Worm (Caenorhabditis elegans) whole organism, young adult: ENCODE data around the gene ndc-80.

ENCODE experiments used
- C17E4.6 ChIP-seq: fragments of 200-800 bp; sonication (Bioruptor generic); IDR thresholded peaks from 2 replicates; pipeline ENCODE4 v1.3.6; 2022; ENCODE audit warnings: missing genetic modification reagents, missing genetic modification characterization, missing compliant biosample characterization
- D2030.7 ChIP-seq: fragments of 200-800 bp; sonication (Bioruptor generic); IDR thresholded peaks from 2 replicates; pipeline ENCODE4 v1.3.6; 2022; ENCODE audit warnings: missing genetic modification reagents, missing genetic modification characterization, missing compliant biosample characterization
- F10E7.11 ChIP-seq: sonication (generic microtip); optimal IDR thresholded peaks from 2 replicates; lab custom pipeline; 2017; ENCODE audit warnings: mild to moderate bottlenecking, missing genetic modification characterization, moderate library complexity, missing compliant biosample characterization
- F22D6.2 ChIP-seq: sonication (generic microtip); optimal IDR thresholded peaks from 2 replicates; lab custom pipeline; 2016; ENCODE audit warnings: mild to moderate bottlenecking, missing genetic modification characterization, missing compliant biosample characterization
- F33H1.4 ChIP-seq: fragments of 200-800 bp; sonication (Bioruptor generic); IDR thresholded peaks from 2 replicates; pipeline ENCODE4 v1.3.6; 2022; ENCODE audit warnings: missing genetic modification reagents, missing genetic modification characterization, missing compliant biosample characterization
- Y53G8AR.9 ChIP-seq: fragments of 200-800 bp; sonication (Bioruptor generic); conservative IDR thresholded peaks from 2 replicates; pipeline ENCODE4 v1.3.6; 2022; ENCODE audit warnings: missing genetic modification reagents, missing genetic modification characterization, missing compliant biosample characterization
- Y67H2A.10 ChIP-seq: fragments of 200-800 bp; sonication (Bioruptor generic); conservative IDR thresholded peaks from 2 replicates; pipeline ENCODE4 v1.3.6; 2022; ENCODE audit warnings: missing genetic modification reagents, missing genetic modification characterization, missing compliant biosample characterization
- attf-3 ChIP-seq: fragments of 200-800 bp; sonication (Bioruptor generic); conservative IDR thresholded peaks from 2 replicates; pipeline ENCODE4 v1.3.6; 2022; ENCODE audit warnings: missing genetic modification reagents, missing genetic modification characterization, missing compliant biosample characterization
- attf-6 ChIP-seq: fragments of 200-800 bp; sonication (Bioruptor generic); IDR thresholded peaks from 2 replicates; pipeline ENCODE4 v1.3.6; 2022; ENCODE audit warnings: missing genetic modification reagents, missing genetic modification characterization, missing compliant biosample characterization
- ceh-27 ChIP-seq: fragments of 200-800 bp; sonication (Bioruptor generic); optimal IDR thresholded peaks from 2 replicates; lab custom pipeline; 2018; ENCODE audit warnings: mild to moderate bottlenecking, missing genetic modification characterization, moderate library complexity, missing compliant biosample characterization
- ceh-40 ChIP-seq: fragments of 200-800 bp; sonication (Bioruptor generic); IDR thresholded peaks from 2 replicates; pipeline ENCODE4 v1.3.6; 2022; ENCODE audit warnings: missing genetic modification characterization, missing compliant biosample characterization
- ceh-91 ChIP-seq: fragments of 200-800 bp; sonication (Bioruptor generic); IDR thresholded peaks from 2 replicates; pipeline ENCODE4 v1.3.6; 2022; ENCODE audit warnings: missing genetic modification reagents, missing genetic modification characterization, missing compliant biosample characterization
- egl-44 ChIP-seq: fragments of 200-800 bp; sonication (Bioruptor generic); IDR thresholded peaks from 2 replicates; pipeline ENCODE4 v1.3.6; 2022; ENCODE audit warnings: missing genetic modification reagents, missing genetic modification characterization, missing compliant biosample characterization
- egrh-3 ChIP-seq: fragments of 200-800 bp; sonication (Bioruptor generic); IDR thresholded peaks from 2 replicates; pipeline ENCODE4 v1.3.6; 2022; ENCODE audit warnings: missing genetic modification reagents, missing genetic modification characterization, missing compliant biosample characterization
- fkh-3 ChIP-seq: sonication (generic microtip); optimal IDR thresholded peaks from 2 replicates; lab custom pipeline; 2016; ENCODE audit warnings: mild to moderate bottlenecking, missing genetic modification characterization, missing compliant biosample characterization
- hlh-26 ChIP-seq: fragments of 200-800 bp; sonication (Bioruptor generic); conservative IDR thresholded peaks from 2 replicates; pipeline ENCODE4 v1.3.6; 2022; ENCODE audit warnings: missing genetic modification reagents, missing genetic modification characterization, missing compliant biosample characterization
- hmg-20 ChIP-seq: fragments of 200-800 bp; sonication (Bioruptor generic); IDR thresholded peaks from 2 replicates; pipeline ENCODE4 v1.3.6; 2022; ENCODE audit warnings: missing genetic modification reagents, missing genetic modification characterization, missing compliant biosample characterization
- hrde-1 ChIP-seq: sonication (generic microtip); optimal IDR thresholded peaks from 2 replicates; lab custom pipeline; 2016; ENCODE audit warnings: missing genetic modification characterization, mild to moderate bottlenecking, missing compliant biosample characterization, moderate library complexity, missing genotype, missing genetic modification reagents, borderline replicate concordance
- lag-1 ChIP-seq: fragments of 200-800 bp; sonication (Bioruptor generic); IDR thresholded peaks from 2 replicates; pipeline ENCODE4 v1.3.6; 2022; ENCODE audit warnings: missing genetic modification reagents, missing genetic modification characterization, missing compliant biosample characterization
- lin-35 ChIP-seq, 3 experiments: fragments of 150-350 bp in 2 of 3; sonication (generic microtip) in 1 of 3; optimal IDR thresholded peaks; 2 replicates each; lab custom pipeline; 2014 to 2018; ENCODE audit warnings: missing biosample characterization in 3 of 3, missing genetic modification characterization in 3 of 3, missing genetic modification reagents in 3 of 3
- lin-40 ChIP-seq: sonication (generic microtip); optimal IDR thresholded peaks from 2 replicates; lab custom pipeline; 2016; ENCODE audit warnings: missing genetic modification characterization, mild to moderate bottlenecking, missing compliant biosample characterization, missing genotype, missing genetic modification reagents
- lsy-27 ChIP-seq: sonication (generic microtip); optimal IDR thresholded peaks from 2 replicates; lab custom pipeline; 2017; ENCODE audit warnings: missing genetic modification characterization, mild to moderate bottlenecking, missing compliant biosample characterization, antibody characterized with exemption, missing genotype, borderline replicate concordance; ENCODE audit not compliant: insufficient read depth
- mel-28 ChIP-seq: sonication (generic microtip); optimal IDR thresholded peaks from 2 replicates; lab custom pipeline; 2016; ENCODE audit warnings: borderline replicate concordance, mild to moderate bottlenecking, missing genetic modification characterization, missing compliant biosample characterization
- rec-8 ChIP-seq, 2 experiments: sonication (generic microtip); optimal IDR thresholded peaks; 2 replicates each; lab custom pipeline; 2016; ENCODE audit warnings: mild to moderate bottlenecking in 2 of 2, missing genetic modification characterization in 2 of 2, missing genetic modification reagents in 2 of 2, missing genotype in 2 of 2, missing biosample characterization in 1 of 2, missing compliant biosample characterization in 1 of 2, moderate library complexity in 1 of 2
- rpc-1 ChIP-seq, 2 experiments: fragments of 150-350 bp in 1 of 2; sonication (generic microtip) in 1 of 2; optimal IDR thresholded peaks; 2 replicates each; lab custom pipeline; 2014 to 2018; ENCODE audit warnings: missing biosample characterization in 1 of 2, missing genetic modification characterization in 1 of 2, missing genetic modification reagents in 1 of 2, missing genotype in 1 of 2
- snpc-1.1 ChIP-seq: sonication (generic microtip); optimal IDR thresholded peaks from 2 replicates; lab custom pipeline; 2017; ENCODE audit warnings: missing genetic modification characterization, mild to moderate bottlenecking, missing compliant biosample characterization, antibody characterized with exemption, moderate library complexity, missing genotype, missing genetic modification reagents; ENCODE audit not compliant: insufficient read depth
- snpc-1.3 ChIP-seq: sonication (generic microtip); optimal IDR thresholded peaks from 2 replicates; lab custom pipeline; 2017; ENCODE audit warnings: missing genetic modification characterization, mild to moderate bottlenecking, missing compliant biosample characterization, antibody characterized with exemption, moderate library complexity, missing genotype, missing genetic modification reagents; ENCODE audit not compliant: insufficient read depth
- tbx-9 ChIP-seq: sonication (generic microtip); optimal IDR thresholded peaks from 2 replicates; lab custom pipeline; 2016; ENCODE audit warnings: borderline replicate concordance, missing genetic modification characterization, inconsistent platforms, missing compliant biosample characterization
- zfh-2 ChIP-seq: fragments of 200-800 bp; sonication (Bioruptor generic); conservative IDR thresholded peaks from 2 replicates; pipeline ENCODE4 v1.3.6; 2022; ENCODE audit warnings: missing genetic modification reagents, missing genetic modification characterization, missing compliant biosample characterization
- zim-3 ChIP-seq: sonication (generic microtip); optimal IDR thresholded peaks from 2 replicates; lab custom pipeline; 2017; ENCODE audit warnings: mild to moderate bottlenecking, missing genetic modification characterization, moderate library complexity, missing compliant biosample characterization
- ztf-22 ChIP-seq: fragments of 200-800 bp; sonication (Bioruptor generic); optimal IDR thresholded peaks from 2 replicates; lab custom pipeline; 2018; ENCODE audit warnings: mild to moderate bottlenecking, missing genetic modification characterization, moderate library complexity, missing compliant biosample characterization

ndc-80 gene

ce11 chrIV:10095171-10095570 lies 9.2 kb downstream of the ndc-80 start, which contains the start of the genes C04G2.5 and msp-36:
Gene C04G2.5 (minus strand): TSS chrIV:10095271.
Gene msp-36 (plus strand): TSS chrIV:10095433.
- TF ChIP-seq hlh-26 (GFP tag; lab: Robert Waterston, UW) (no peak), lsy-27 (tag; lab: Kevin White, UChicago) (no peak), egrh-3 (GFP tag; lab: Robert Waterston, UW) (no peak), lag-1 (GFP tag; lab: Robert Waterston, UW) (no peak)

- peak; percentile 88 for TF ChIP-seq attf-3 (GFP tag; lab: Robert Waterston, UW)
- TF ChIP-seq zim-3 = no peak
These were observed 10.9 kb downstream of the ndc-80 start, which contains the start of gene dis-3 for ce11 chrIV:10096881-10097280. Gene dis-3 (plus strand): TSS chrIV:10097202.

- TF ChIP-seq Y53G8AR.9 (GFP tag; lab: Robert Waterston, UW) (no peak), mel-28 (tag; lab: Kevin White, UChicago) (no peak), attf-6 (GFP tag; lab: Robert Waterston, UW) (no peak), fkh-3 (tag; lab: Kevin White, UChicago) (no peak), tbx-9 (tag; lab: Kevin White, UChicago) (no peak), C17E4.6 (GFP tag; lab: Robert Waterston, UW) (no peak), egl-44 (GFP tag; lab: Robert Waterston, UW) (no peak), ceh-27 (GFP tag; lab: Kevin White, UChicago) (no peak), hrde-1 (tag; lab: Kevin White, UChicago) (no peak), rpc-1 (optimal IDR thresholded peaks at IDR 0.05; lab: Kevin White, UChicago) (no peak), rpc-1 (tag; optimal IDR thresholded peaks at IDR 0.05; lab: Kevin White, UChicago) (no peak), lin-35 (GFP tag; optimal IDR thresholded peaks at IDR 0.05; lab: Kevin White, UChicago) (no peak), ztf-22 (GFP tag; lab: Kevin White, UChicago) (no peak), hmg-20 (GFP tag; lab: Robert Waterston, UW) (no peak), snpc-1.1 (tag; lab: Kevin White, UChicago) (no peak), D2030.7 (GFP tag; lab: Robert Waterston, UW) (no peak), rec-8 (tag; optimal IDR thresholded peaks at IDR 0.05; lab: Kevin White, UChicago) (no peak), F10E7.11 (no peak), ceh-91 (GFP tag; lab: Robert Waterston, UW) (no peak), lin-40 (tag; lab: Kevin White, UChicago) (no peak)
- TF ChIP-seq, all 124 proteins: peak for 0
These were observed 24.5 kb downstream of the ndc-80 start, which contains the start of gene egl-38 for ce11 chrIV:10110417-10110816. Gene egl-38 (minus strand): TSS chrIV:10110517.

- TF ChIP-seq egrh-3 (GFP tag; lab: Robert Waterston, UW) = peak; percentile 82; the same call in 1 of the 2 replicates
- TF ChIP-seq zfh-2 = peak; percentile 87
- no peak for TF ChIP-seq lin-35 (GFP tag; optimal IDR thresholded peaks at IDR 0.05; lab: Kevin White, UChicago)
- no peak for TF ChIP-seq snpc-1.3
- TF ChIP-seq F22D6.2 = no peak
- no peak for TF ChIP-seq F33H1.4
- TF ChIP-seq ceh-40 = no peak
- no peak for TF ChIP-seq Y67H2A.10 (GFP tag; lab: Robert Waterston, UW)
These were observed 24.9 kb downstream of the ndc-80 start for ce11 chrIV:10110870-10111269.
